Worm (Caenorhabditis elegans): ENCODE measurements around the gene F45E4.5.

F45E4.5 gene

ce11 chrIV:7651120-7651519 lies 22.3 kb upstream of the F45E4.5 start, which contains the start of gene cima-1 (continued):
- TF ChIP-seq dpl-1 (GFP tag; optimal IDR thresholded peaks at IDR 0.05): no peak
- TF ChIP-seq nhr-19 (GFP tag; conservative IDR thresholded peaks at IDR 0.05): no peak
- no peak for TF ChIP-seq ceh-88 (GFP tag; IDR thresholded peaks at IDR 0.05)
- TF ChIP-seq sox-4 (tag; optimal IDR thresholded peaks at IDR 0.05): no peak
- TF ChIP-seq nhr-76 (tag; optimal IDR thresholded peaks at IDR 0.05): no peak
- TF ChIP-seq aha-1 (tag; optimal IDR thresholded peaks at IDR 0.05): no peak
- TF ChIP-seq unc-130 (tag; optimal IDR thresholded peaks at IDR 0.05): no peak
- TF ChIP-seq nhr-28 (tag; optimal IDR thresholded peaks at IDR 0.05): no peak
- TF ChIP-seq hpl-2 (GFP tag; optimal IDR thresholded peaks at IDR 0.05): no peak
- TF ChIP-seq C16A3.4 (tag; optimal IDR thresholded peaks at IDR 0.05): no peak
- no peak for TF ChIP-seq mab-9 (GFP tag; IDR thresholded peaks at IDR 0.05)
- no peak for TF ChIP-seq nhr-90 (tag; optimal IDR thresholded peaks at IDR 0.05; ENCODE audit: poor library complexity)
- TF ChIP-seq pqm-1 (tag; optimal IDR thresholded peaks at IDR 0.05): no peak
- no peak for TF ChIP-seq grh-1 (GFP tag; IDR thresholded peaks at IDR 0.05)
- TF ChIP-seq elt-3 (tag; optimal IDR thresholded peaks at IDR 0.05): peak in 5 of 6 experiments; percentile 6 to 92 (median 57)
- TF ChIP-seq swsn-7 (tag; optimal IDR thresholded peaks at IDR 0.05): no peak
- TF ChIP-seq rnt-1 (tag; optimal IDR thresholded peaks at IDR 0.05): no peak
- no peak for TF ChIP-seq mdl-1 (tag; optimal IDR thresholded peaks at IDR 0.05)
- no peak for TF ChIP-seq nhr-71 (tag; optimal IDR thresholded peaks at IDR 0.05)
- TF ChIP-seq F16B12.6 (tag; optimal IDR thresholded peaks at IDR 0.05): no peak
- no peak for TF ChIP-seq unc-98 (GFP tag; IDR thresholded peaks at IDR 0.05)
- no peak for TF ChIP-seq egl-13 (tag; optimal IDR thresholded peaks at IDR 0.05)
- TF ChIP-seq snpc-4 (tag; optimal IDR thresholded peaks at IDR 0.05): no peak
- TF ChIP-seq nhr-47 (tag; optimal IDR thresholded peaks at IDR 0.05): no peak
- TF ChIP-seq lin-15B (tag; optimal IDR thresholded peaks at IDR 0.05): no peak
- TF ChIP-seq aly-2 (tag; optimal IDR thresholded peaks at IDR 0.05): no peak
- no peak for TF ChIP-seq alr-1 (tag; optimal IDR thresholded peaks at IDR 0.05; ENCODE audit: borderline replicate concordance)

ce11 chrIV:7650433-7650832 lies 21.6 kb upstream of the F45E4.5 start:
- no peak for TF ChIP-seq vab-15 (tag; optimal IDR thresholded peaks at IDR 0.05)
- no peak for TF ChIP-seq grh-1 (GFP tag; IDR thresholded peaks at IDR 0.05)
- no peak for TF ChIP-seq efl-1 (optimal IDR thresholded peaks at IDR 0.05)
- peak in 1 of 2 experiments; percentile 75 for TF ChIP-seq efl-1 (GFP tag; optimal IDR thresholded peaks at IDR 0.05 in 1 of 2)

ce11 chrIV:7646861-7647260 lies 18.0 kb upstream of the F45E4.5 start:
- TF ChIP-seq nhr-76 (tag; optimal IDR thresholded peaks at IDR 0.05): no peak
- TF ChIP-seq lin-13 (GFP tag; optimal IDR thresholded peaks at IDR 0.05): no peak
- TF ChIP-seq aly-2 (tag; optimal IDR thresholded peaks at IDR 0.05): no peak
- no peak for TF ChIP-seq nhr-84 (tag; optimal IDR thresholded peaks at IDR 0.05)
- TF ChIP-seq elt-3 (tag; optimal IDR thresholded peaks at IDR 0.05): no peak
- TF ChIP-seq snpc-4 (tag; optimal IDR thresholded peaks at IDR 0.05): no peak
- no peak for TF ChIP-seq ces-1 (GFP tag; optimal IDR thresholded peaks at IDR 0.05)
- no peak for TF ChIP-seq lsy-2 (tag; optimal IDR thresholded peaks at IDR 0.05)
- TF ChIP-seq blmp-1 (tag; optimal IDR thresholded peaks at IDR 0.05): no peak
- no peak for TF ChIP-seq fos-1 (tag; optimal IDR thresholded peaks at IDR 0.05)
- TF ChIP-seq zip-4 (GFP tag; optimal IDR thresholded peaks at IDR 0.05): no peak
- TF ChIP-seq pax-3 (tag; optimal IDR thresholded peaks at IDR 0.05): no peak
- TF ChIP-seq nhr-77 (tag; optimal IDR thresholded peaks at IDR 0.05): no peak
- no peak for TF ChIP-seq ets-5 (GFP tag; IDR thresholded peaks at IDR 0.05)
- no peak for TF ChIP-seq nhr-237 (tag; optimal IDR thresholded peaks at IDR 0.05)
- no peak for TF ChIP-seq snu-23 (GFP tag; optimal IDR thresholded peaks at IDR 0.05)
- no peak for TF ChIP-seq nhr-71 (tag; optimal IDR thresholded peaks at IDR 0.05)
